Fruit fly (Drosophila melanogaster): Measurements from ENCODE around the gene CG6153.

- TF ChIP-seq ttk (optimal IDR thresholded peaks at IDR 0.05) (no peak), Sin3A (optimal IDR thresholded peaks at IDR 0.05) (no peak), h (optimal IDR thresholded peaks at IDR 0.05) (no peak)
These were observed 15.8 kb downstream of the CG6153 start for dm6 chr2L:12708576-12708975.

Data from Kc167 (cell line).